Fruit fly (Drosophila melanogaster) whole organism, wandering third instar larva: ENCODE results near the gene nbs.

Experiments
- Myc ChIP-seq: fragments of >200 bp; optimal IDR thresholded peaks from 2 replicates; lab custom pipeline; 2017
- OdsH ChIP-seq: fragments of 200-800 bp; sonication (Bioruptor generic); optimal IDR thresholded peaks from 2 replicates; lab custom pipeline; 2016; ENCODE audit warnings: missing biosample characterization, mild to moderate bottlenecking, missing genetic modification characterization
- fru ChIP-seq: fragments of 200-800 bp; sonication (Bioruptor generic); optimal IDR thresholded peaks from 3 replicates; lab custom pipeline; 2016; ENCODE audit warnings: missing biosample characterization, mild to moderate bottlenecking, missing genetic modification characterization

- no peak for TF ChIP-seq Myc (lab: Kevin White, UChicago)
- no peak for TF ChIP-seq fru (GFP tag; lab: Kevin White, UChicago)
- TF ChIP-seq OdsH: no peak
Measured at dm6 chr3L:9691476-9691826, 31.5 kb downstream of the nbs start.
